Fruit fly (Drosophila melanogaster): ENCODE measurements around the gene Stip1.
A peak's percentile ranks its signal among the peaks of the same experiment; 100 is the strongest.

Stip1 gene

dm6 chr2L:285596-286023 is 9.3 kb upstream of the Stip1 start (continued):
- TF ChIP-seq CG31365 (tag; optimal IDR thresholded peaks at IDR 0.05) (peak; percentile 91), klu (GFP tag; IDR thresholded peaks at IDR 0.05) (no peak), CG9437 (GFP tag; optimal IDR thresholded peaks at IDR 0.05) (peak; percentile 18), CG6654 (GFP tag; optimal IDR thresholded peaks at IDR 0.05) (no peak), CG1529 (GFP tag; optimal IDR thresholded peaks at IDR 0.05) (no peak), CG8944 (GFP tag; optimal IDR thresholded peaks at IDR 0.05) (no peak), sug (tag; optimal IDR thresholded peaks at IDR 0.05) (peak; percentile 63), E2f2 (GFP tag; IDR thresholded peaks at IDR 0.05) (peak; percentile 49; the same call in 1 of the 2 replicates), CG11085 (GFP tag; IDR thresholded peaks at IDR 0.05) (no peak), CG9817 (tag; optimal IDR thresholded peaks at IDR 0.05) (peak; percentile 48), pfk (GFP tag; optimal IDR thresholded peaks at IDR 0.05) (peak; percentile 4), CG9876 (GFP tag; optimal IDR thresholded peaks at IDR 0.05) (no peak), grn (GFP tag; optimal IDR thresholded peaks at IDR 0.05) (no peak), HmgZ (tag; optimal IDR thresholded peaks at IDR 0.05) (peak; percentile 66), schlank (tag; optimal IDR thresholded peaks at IDR 0.05) (no peak), wdn (GFP tag; IDR thresholded peaks at IDR 0.05) (0 out of 2 replicates have a peak, but pooled peaks have one; percentile 27), CG7963 (GFP tag; IDR thresholded peaks at IDR 0.05; ENCODE audit: partially characterized antibody) (no peak), D (optimal IDR thresholded peaks at IDR 0.05) (no peak), D (GFP tag; optimal IDR thresholded peaks at IDR 0.05) (peak; percentile 12), fd96Cb (tag; optimal IDR thresholded peaks at IDR 0.05) (peak; percentile 22), Sox100B (GFP tag; optimal IDR thresholded peaks at IDR 0.05) (peak; percentile 30), kni (GFP tag; optimal IDR thresholded peaks at IDR 0.05) (no peak), wor (GFP tag; IDR thresholded peaks at IDR 0.05) (no peak), sqz (GFP tag; optimal IDR thresholded peaks at IDR 0.05) (no peak), pros (GFP tag; optimal IDR thresholded peaks at IDR 0.05) (no peak), CG13894 (tag; optimal IDR thresholded peaks at IDR 0.05) (peak; percentile 84), nmo (GFP tag; optimal IDR thresholded peaks at IDR 0.05) (peak; percentile 46), odd (GFP tag; optimal IDR thresholded peaks at IDR 0.05) (peak; percentile 43), ftz-f1 (GFP tag; optimal IDR thresholded peaks at IDR 0.05) (peak; percentile 64), zf30C (GFP tag; optimal IDR thresholded peaks at IDR 0.05) (no peak), CG18476 (GFP tag; optimal IDR thresholded peaks at IDR 0.05) (peak; percentile 49), pb (GFP tag; optimal IDR thresholded peaks at IDR 0.05) (peak; percentile 40), CG32767 (GFP tag; IDR thresholded peaks at IDR 0.05) (peak; percentile 65), lola (GFP tag; optimal IDR thresholded peaks at IDR 0.05) (peak in 1 of 3 experiments; percentile 36), HHEX (GFP tag; optimal IDR thresholded peaks at IDR 0.05) (peak; percentile 55), slp2 (GFP tag; optimal IDR thresholded peaks at IDR 0.05) (no peak), CG32772 (GFP tag; IDR thresholded peaks at IDR 0.05) (no peak), CG3065 (GFP tag; optimal IDR thresholded peaks at IDR 0.05) (peak; percentile 60), Blimp-1 (GFP tag; optimal IDR thresholded peaks at IDR 0.05) (peak; percentile 41), cato (GFP tag; optimal IDR thresholded peaks at IDR 0.05; ENCODE audit: borderline replicate concordance) (no peak), seq (GFP tag; IDR thresholded peaks at IDR 0.05) (peak; percentile 62; the same call in 1 of the 2 replicates), CG10462 (GFP tag; optimal IDR thresholded peaks at IDR 0.05) (no peak), Dp (GFP tag; optimal IDR thresholded peaks at IDR 0.05) (peak; percentile 31), Taf1 (GFP tag; IDR thresholded peaks at IDR 0.05) (no peak), CG17612 (GFP tag; IDR thresholded peaks at IDR 0.05) (no peak), CG17359 (tag; optimal IDR thresholded peaks at IDR 0.05) (peak; percentile 52), CG17568 (GFP tag; optimal IDR thresholded peaks at IDR 0.05) (peak; percentile 16), ato (GFP tag; IDR thresholded peaks at IDR 0.05; ENCODE audit: partially characterized antibody) (peak; percentile 48; the same call in 1 of the 2 replicates), CG15479 (GFP tag; optimal IDR thresholded peaks at IDR 0.05) (no peak), tup (GFP tag; optimal IDR thresholded peaks at IDR 0.05) (no peak)
